Fruit fly (Drosophila melanogaster): ENCODE results near the gene CG15312.

CG15312 gene

dm6 chrX:10053547-10053946 lies 17.1 kb downstream of the CG15312 start, which contains the start of gene Yp1:
TSS of gene Yp1 (plus strand) at chrX:10053811.
- no peak for TF ChIP-seq jim (GFP tag; optimal IDR thresholded peaks at IDR 0.05)

dm6 chrX:10052549-10052948 lies 18.1 kb downstream of the CG15312 start, which contains the start of gene Yp2:
TSS of gene Yp2 (minus strand) at chrX:10052636.
- TF ChIP-seq Mio (GFP tag; optimal IDR thresholded peaks at IDR 0.05) (no peak), dmrt93B (GFP tag; optimal IDR thresholded peaks at IDR 0.05) (no peak), br (GFP tag; optimal IDR thresholded peaks at IDR 0.05) (no peak), N (GFP tag; optimal IDR thresholded peaks at IDR 0.05) (no peak), dl (GFP tag; optimal IDR thresholded peaks at IDR 0.05; ENCODE audit: insufficient read depth in 1 of 2, partially characterized antibody in 2 of 2) (no peak)

dm6 chrX:10047961-10048360 lies 22.7 kb downstream of the CG15312 start:
- TF ChIP-seq pan (optimal IDR thresholded peaks at IDR 0.05), result no peak
- no peak for TF ChIP-seq tai (GFP tag; optimal IDR thresholded peaks at IDR 0.05)
- TF ChIP-seq Dif (GFP tag; optimal IDR thresholded peaks at IDR 0.05; ENCODE audit: partially characterized antibody), result peak; percentile 31

- no peak for TF ChIP-seq dl (GFP tag; optimal IDR thresholded peaks at IDR 0.05; ENCODE audit: insufficient read depth in 1 of 2, partially characterized antibody in 2 of 2)
- no peak for TF ChIP-seq pan (optimal IDR thresholded peaks at IDR 0.05)
Measured at dm6 chrX:10046760-10047159, 23.9 kb downstream of the CG15312 start.

- TF ChIP-seq Jra (GFP tag; optimal IDR thresholded peaks at IDR 0.05) (no peak), sv (GFP tag; optimal IDR thresholded peaks at IDR 0.05) (no peak), dsf (GFP tag; optimal IDR thresholded peaks at IDR 0.05; ENCODE audit: borderline replicate concordance) (no peak), GATAd (GFP tag; optimal IDR thresholded peaks at IDR 0.05) (no peak), brk (GFP tag; optimal IDR thresholded peaks at IDR 0.05) (no peak), N (GFP tag; optimal IDR thresholded peaks at IDR 0.05) (no peak), dl (GFP tag; optimal IDR thresholded peaks at IDR 0.05; ENCODE audit: insufficient read depth in 1 of 2, partially characterized antibody in 2 of 2) (no peak), usp (GFP tag; optimal IDR thresholded peaks at IDR 0.05) (no peak), sage (GFP tag; optimal IDR thresholded peaks at IDR 0.05) (no peak), tai (GFP tag; optimal IDR thresholded peaks at IDR 0.05) (no peak), lola (GFP tag; optimal IDR thresholded peaks at IDR 0.05) (no peak), Myc (optimal IDR thresholded peaks at IDR 0.05) (no peak), Hnf4 (GFP tag; optimal IDR thresholded peaks at IDR 0.05) (no peak), fru (GFP tag; optimal IDR thresholded peaks at IDR 0.05) (no peak)
Measured at dm6 chrX:10045763-10046162, 24.9 kb downstream of the CG15312 start.

dm6 chrX:10043873-10044272 lies 26.8 kb downstream of the CG15312 start:
- TF ChIP-seq pan (optimal IDR thresholded peaks at IDR 0.05) (no peak), Rel (GFP tag; optimal IDR thresholded peaks at IDR 0.05) (no peak), Rel (tag; optimal IDR thresholded peaks at IDR 0.05) (no peak), Hr83 (GFP tag; optimal IDR thresholded peaks at IDR 0.05; ENCODE audit: poor library complexity, severe bottlenecking) (no peak), GATAd (GFP tag; optimal IDR thresholded peaks at IDR 0.05) (no peak), h (GFP tag; optimal IDR thresholded peaks at IDR 0.05) (no peak), Mio (GFP tag; optimal IDR thresholded peaks at IDR 0.05) (no peak), psq (GFP tag; optimal IDR thresholded peaks at IDR 0.05) (no peak), fru (GFP tag; optimal IDR thresholded peaks at IDR 0.05) (no peak), sage (GFP tag; optimal IDR thresholded peaks at IDR 0.05) (no peak), CrebA (GFP tag; optimal IDR thresholded peaks at IDR 0.05; ENCODE audit: borderline replicate concordance) (no peak), usp (GFP tag; optimal IDR thresholded peaks at IDR 0.05) (no peak), brk (GFP tag; optimal IDR thresholded peaks at IDR 0.05) (no peak), CG9705 (GFP tag; optimal IDR thresholded peaks at IDR 0.05) (no peak), OdsH (GFP tag; optimal IDR thresholded peaks at IDR 0.05) (no peak), lola (GFP tag; optimal IDR thresholded peaks at IDR 0.05) (no peak), dl (GFP tag; optimal IDR thresholded peaks at IDR 0.05; ENCODE audit: insufficient read depth in 1 of 2, partially characterized antibody in 2 of 2) (no peak), CG32264 (GFP tag; optimal IDR thresholded peaks at IDR 0.05) (no peak)

dm6 chrX:10039528-10039927 lies 31.1 kb downstream of the CG15312 start:
- no peak for TF ChIP-seq dl (GFP tag; optimal IDR thresholded peaks at IDR 0.05; ENCODE audit: insufficient read depth in 1 of 2, partially characterized antibody in 2 of 2)
- no peak for TF ChIP-seq lola (GFP tag; optimal IDR thresholded peaks at IDR 0.05)
- TF ChIP-seq GATAd (GFP tag; optimal IDR thresholded peaks at IDR 0.05), result no peak
- no peak for TF ChIP-seq Abd-B (GFP tag; optimal IDR thresholded peaks at IDR 0.05)
- no peak for TF ChIP-seq dmrt93B (GFP tag; optimal IDR thresholded peaks at IDR 0.05)
- TF ChIP-seq foxo (GFP tag; optimal IDR thresholded peaks at IDR 0.05), result no peak
- TF ChIP-seq Dfd (GFP tag; optimal IDR thresholded peaks at IDR 0.05), result no peak
- TF ChIP-seq woc (GFP tag; optimal IDR thresholded peaks at IDR 0.05), result no peak
- TF ChIP-seq Jra (GFP tag; optimal IDR thresholded peaks at IDR 0.05), result no peak
- TF ChIP-seq h (GFP tag; optimal IDR thresholded peaks at IDR 0.05), result no peak
- no peak for TF ChIP-seq Hr83 (GFP tag; optimal IDR thresholded peaks at IDR 0.05; ENCODE audit: poor library complexity, severe bottlenecking)
- no peak for TF ChIP-seq usp (GFP tag; optimal IDR thresholded peaks at IDR 0.05)

Data from whole organism, wandering third instar larva.